Fruit fly (Drosophila melanogaster): Measurements from ENCODE around the gene Jasper.

Jasper gene

DNA sequence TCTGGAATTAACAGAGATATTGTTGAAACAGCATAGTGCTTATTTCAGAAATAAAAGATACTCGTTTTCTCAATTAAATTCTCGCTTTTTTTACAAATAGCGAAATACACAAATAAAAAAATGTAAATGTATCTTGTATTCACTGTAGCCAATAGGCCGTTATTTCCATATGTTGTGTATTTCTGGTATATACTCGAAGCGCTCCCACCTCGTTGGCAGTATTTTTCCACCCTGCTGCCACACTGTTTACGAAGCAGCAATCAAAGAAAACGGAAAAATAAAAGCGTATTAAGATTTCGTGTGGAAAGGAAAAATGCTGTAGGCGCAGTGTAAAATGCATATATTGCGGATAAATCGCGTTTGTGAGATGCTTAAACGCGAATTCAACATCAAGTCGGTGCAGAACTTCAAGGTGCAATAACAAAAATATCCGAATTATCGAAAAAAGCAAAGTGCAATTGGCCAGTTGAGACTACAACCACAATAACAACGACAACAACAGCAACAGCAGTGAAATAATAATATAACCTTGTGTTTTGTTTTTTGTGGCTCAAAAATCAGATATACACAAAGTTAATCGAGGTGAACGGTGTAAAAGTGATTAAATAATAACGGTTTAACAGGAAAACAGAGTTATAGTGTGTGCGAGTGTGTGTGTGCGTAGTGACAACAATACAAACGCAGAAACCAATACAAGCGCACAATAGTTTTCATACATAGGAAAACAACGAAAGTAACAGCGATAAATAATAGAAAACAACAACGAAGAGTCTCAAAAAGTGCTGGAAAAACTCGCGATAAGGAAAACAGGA lies 5.9 kb downstream of the Jasper start, which contains the start of gene sima (continued):
- TF ChIP-seq otp (GFP tag; IDR thresholded peaks at IDR 0.05) (no peak), CG17802 (tag; optimal IDR thresholded peaks at IDR 0.05) (no peak), BtbVII (GFP tag; optimal IDR thresholded peaks at IDR 0.05) (no peak), tgo (GFP tag; IDR thresholded peaks at IDR 0.05) (peak; percentile 31; the same call in 2 of the 3 replicates), grau (tag; optimal IDR thresholded peaks at IDR 0.05) (peak; percentile 99), CG3065 (GFP tag; optimal IDR thresholded peaks at IDR 0.05) (no peak), kni (GFP tag; optimal IDR thresholded peaks at IDR 0.05) (no peak), br (optimal IDR thresholded peaks at IDR 0.05) (no peak), wek (GFP tag; optimal IDR thresholded peaks at IDR 0.05) (no peak), CG18599 (GFP tag; optimal IDR thresholded peaks at IDR 0.05) (peak; percentile 24), chif (GFP tag; optimal IDR thresholded peaks at IDR 0.05) (peak; percentile 4 to 18), CoRest (tag; optimal IDR thresholded peaks at IDR 0.05) (peak; percentile 46), Spps (tag; optimal IDR thresholded peaks at IDR 0.05) (no peak), Xrp1 (GFP tag; IDR thresholded peaks at IDR 0.05) (peak; percentile 51; the same call in 1 of the 2 replicates), CG31224 (GFP tag; IDR thresholded peaks at IDR 0.05) (0 out of 2 replicates have a peak, but pooled peaks have one; percentile 35), org-1 (GFP tag; optimal IDR thresholded peaks at IDR 0.05) (no peak), CG8478 (optimal IDR thresholded peaks at IDR 0.05) (no peak), Ravus (GFP tag; IDR thresholded peaks at IDR 0.05) (no peak), fru (optimal IDR thresholded peaks at IDR 0.05) (no peak), CG17612 (GFP tag; IDR thresholded peaks at IDR 0.05) (no peak), H15 (GFP tag; IDR thresholded peaks at IDR 0.05) (no peak), h (optimal IDR thresholded peaks at IDR 0.05) (no peak), vnd (GFP tag; IDR thresholded peaks at IDR 0.05; ENCODE audit: partially characterized antibody) (no peak), CG13123 (GFP tag; optimal IDR thresholded peaks at IDR 0.05) (no peak), CG7839 (tag; optimal IDR thresholded peaks at IDR 0.05) (peak; percentile 47), Tbp (GFP tag; optimal IDR thresholded peaks at IDR 0.05) (no peak), pnt (GFP tag; optimal IDR thresholded peaks at IDR 0.05) (no peak), kay (GFP tag; optimal IDR thresholded peaks at IDR 0.05) (no peak), CG9876 (GFP tag; optimal IDR thresholded peaks at IDR 0.05) (no peak), CG3838 (GFP tag; optimal IDR thresholded peaks at IDR 0.05) (no peak), Usf (GFP tag; optimal IDR thresholded peaks at IDR 0.05) (no peak), CG6689 (GFP tag; IDR thresholded peaks at IDR 0.05) (no peak), Med (GFP tag) (peak; percentile 83), CTCF (GFP tag; optimal IDR thresholded peaks at IDR 0.05) (no peak), Scr (GFP tag; IDR thresholded peaks at IDR 0.05; ENCODE audit: partially characterized antibody) (peak; percentile 32; the same call in 1 of the 2 replicates), Trl (optimal IDR thresholded peaks at IDR 0.05) (no peak), Trl (GFP tag; optimal IDR thresholded peaks at IDR 0.05) (peak; percentile 35), ham (GFP tag; IDR thresholded peaks at IDR 0.05) (no peak), sens (GFP tag) (peak; percentile 85), CG10431 (GFP tag; optimal IDR thresholded peaks at IDR 0.05) (no peak), Aef1 (GFP tag; IDR thresholded peaks at IDR 0.05) (no peak), D19A (tag; optimal IDR thresholded peaks at IDR 0.05) (peak; percentile 75), CG7987 (GFP tag; optimal IDR thresholded peaks at IDR 0.05) (no peak), Hsf (GFP tag; optimal IDR thresholded peaks at IDR 0.05) (peak; percentile 39), CrebB (tag; optimal IDR thresholded peaks at IDR 0.05) (no peak), lbe (GFP tag; optimal IDR thresholded peaks at IDR 0.05) (peak; percentile 3), CG17328 (GFP tag; IDR thresholded peaks at IDR 0.05) (0 out of 2 replicates have a peak, but pooled peaks have one; percentile 24), Kr (GFP tag; optimal IDR thresholded peaks at IDR 0.05) (no peak), toy (GFP tag; IDR thresholded peaks at IDR 0.05) (no peak), CG9609 (GFP tag; optimal IDR thresholded peaks at IDR 0.05) (peak; percentile 18), CG2129 (GFP tag; IDR thresholded peaks at IDR 0.05; ENCODE audit: partially characterized antibody) (no peak), ttk (GFP tag; IDR thresholded peaks at IDR 0.05) (peak; percentile 30), twi (tag; optimal IDR thresholded peaks at IDR 0.05) (peak; percentile 35)
